Worm (Caenorhabditis elegans): ENCODE measurements around the gene M03E7.3.

DNA sequence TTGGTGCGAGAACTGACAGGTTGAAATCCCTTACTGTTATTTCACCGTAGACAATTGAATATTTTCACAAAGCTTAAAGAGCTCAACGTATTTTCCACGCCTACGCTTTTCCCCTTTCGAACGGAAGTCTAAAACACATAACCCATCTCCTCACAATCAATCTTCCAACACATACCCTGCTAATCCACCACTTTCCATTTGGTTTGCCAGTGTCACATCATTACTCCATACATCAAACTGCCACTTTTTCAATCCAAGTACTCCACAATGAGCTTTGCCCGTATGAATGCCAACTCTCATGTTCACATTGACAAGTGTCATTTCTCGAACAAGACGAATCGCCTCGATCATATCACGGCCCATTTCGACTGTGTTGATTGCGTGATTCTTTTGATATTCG is 13.2 kb downstream of the M03E7.3 start:
- TF ChIP-seq ztf-11 (tag; optimal IDR thresholded peaks at IDR 0.05) (no peak), ceh-82 (tag; optimal IDR thresholded peaks at IDR 0.05) (no peak), nhr-10 (tag; optimal IDR thresholded peaks at IDR 0.05) (no peak), nhr-25 (tag; optimal IDR thresholded peaks at IDR 0.05) (no peak), alr-1 (tag; optimal IDR thresholded peaks at IDR 0.05) (no peak), lsy-2 (tag; optimal IDR thresholded peaks at IDR 0.05) (no peak), nhr-12 (tag; optimal IDR thresholded peaks at IDR 0.05) (no peak), egl-27 (tag; optimal IDR thresholded peaks at IDR 0.05) (no peak), snpc-4 (tag; optimal IDR thresholded peaks at IDR 0.05) (no peak)

All from whole organism, L2 larva.